Worm (Caenorhabditis elegans) whole organism, L2 larva: ENCODE data around the gene Y57G11C.14.
A peak's percentile ranks its signal among the peaks of the same experiment; 100 is the strongest.

Source experiments
- C34F6.9 ChIP-seq: fragments of 150-350 bp; optimal IDR thresholded peaks from 2 replicates; lab custom pipeline; 2014; ENCODE audit warnings: missing biosample characterization, missing genetic modification characterization
- R02D3.7 ChIP-seq: fragments of 150-350 bp; optimal IDR thresholded peaks from 2 replicates; lab custom pipeline; 2014; ENCODE audit warnings: missing biosample characterization, missing genetic modification characterization
- Y55F3AM.14 ChIP-seq: fragments of 200-800 bp; sonication (Bioruptor generic); optimal IDR thresholded peaks from 2 replicates; lab custom pipeline; 2018; ENCODE audit warnings: mild to moderate bottlenecking, missing genetic modification characterization, missing compliant biosample characterization
- ZK546.5 ChIP-seq: sonication (generic microtip); optimal IDR thresholded peaks from 2 replicates; lab custom pipeline; 2017; ENCODE audit warnings: missing biosample characterization, missing genetic modification characterization
- ama-1 ChIP-seq: fragments of 150-350 bp; optimal IDR thresholded peaks from 2 replicates; lab custom pipeline; 2018; ENCODE audit warnings: inconsistent platforms
- ceh-16 ChIP-seq: fragments of 150-350 bp; optimal IDR thresholded peaks from 2 replicates; lab custom pipeline; 2014; ENCODE audit warnings: missing biosample characterization, missing genetic modification characterization
- ceh-82 ChIP-seq: fragments of 150-350 bp; optimal IDR thresholded peaks from 2 replicates; lab custom pipeline; 2014; ENCODE audit warnings: missing biosample characterization, missing genetic modification characterization
- crh-2 ChIP-seq: sonication (generic microtip); optimal IDR thresholded peaks from 2 replicates; lab custom pipeline; 2017; ENCODE audit warnings: missing biosample characterization, missing genetic modification characterization
- dmd-4 ChIP-seq: sonication (generic microtip); optimal IDR thresholded peaks from 2 replicates; lab custom pipeline; 2017; ENCODE audit warnings: missing biosample characterization, missing genetic modification characterization
- egl-27 ChIP-seq: sonication (generic microtip); optimal IDR thresholded peaks from 3 replicates; lab custom pipeline; 2017; ENCODE audit warnings: missing biosample characterization, missing genetic modification reagents, missing genetic modification characterization
- elt-1 ChIP-seq: fragments of 150-350 bp; optimal IDR thresholded peaks from 2 replicates; lab custom pipeline; 2014; ENCODE audit warnings: missing biosample characterization, missing genetic modification characterization
- fos-1 ChIP-seq: fragments of 150-350 bp; optimal IDR thresholded peaks from 2 replicates; lab custom pipeline; 2014; ENCODE audit warnings: missing biosample characterization, missing genetic modification characterization
- gmeb-1 ChIP-seq: fragments of 150-350 bp; optimal IDR thresholded peaks from 2 replicates; lab custom pipeline; 2014; ENCODE audit warnings: missing biosample characterization, missing genetic modification characterization
- lin-11 ChIP-seq: fragments of 150-350 bp; sonication (generic microtip); optimal IDR thresholded peaks from 2 replicates; lab custom pipeline; 2014; ENCODE audit warnings: missing biosample characterization, missing genetic modification characterization, inconsistent platforms, mixed read lengths
- lsy-2 ChIP-seq, 2 experiments: fragments of 150-350 bp in 1 of 2; sonication (generic microtip) in 1 of 2; optimal IDR thresholded peaks; 2 replicates each; lab custom pipeline; 2014 to 2017; ENCODE audit warnings: missing biosample characterization in 2 of 2, missing genetic modification characterization in 2 of 2
- mab-5 ChIP-seq: fragments of 150-350 bp; optimal IDR thresholded peaks from 2 replicates; lab custom pipeline; 2014; ENCODE audit warnings: missing biosample characterization, missing genetic modification characterization
- mbf-1 ChIP-seq: sonication (generic microtip); optimal IDR thresholded peaks from 2 replicates; lab custom pipeline; 2017; ENCODE audit warnings: missing biosample characterization, missing genetic modification characterization
- mdl-1 ChIP-seq, 2 experiments: fragments of 150-350 bp in 1 of 2; sonication (generic microtip) in 1 of 2; optimal IDR thresholded peaks; 2 replicates each; lab custom pipeline; 2017; ENCODE audit warnings: missing biosample characterization in 2 of 2, missing genetic modification characterization in 2 of 2
- nhr-10 ChIP-seq: sonication (generic microtip); optimal IDR thresholded peaks from 2 replicates; lab custom pipeline; 2017; ENCODE audit warnings: missing biosample characterization, missing genetic modification characterization
- nhr-11 ChIP-seq: fragments of 150-350 bp; optimal IDR thresholded peaks from 2 replicates; lab custom pipeline; 2014; ENCODE audit warnings: missing biosample characterization, missing genetic modification characterization
- nhr-12 ChIP-seq: fragments of 150-350 bp; optimal IDR thresholded peaks from 2 replicates; lab custom pipeline; 2014; ENCODE audit warnings: missing biosample characterization, missing genetic modification characterization
- nhr-129 ChIP-seq: fragments of 150-350 bp; optimal IDR thresholded peaks from 2 replicates; lab custom pipeline; 2014; ENCODE audit warnings: missing biosample characterization, missing genetic modification characterization
- nhr-21 ChIP-seq: fragments of 150-350 bp; optimal IDR thresholded peaks from 2 replicates; lab custom pipeline; 2014; ENCODE audit warnings: missing biosample characterization, missing genetic modification characterization
- nhr-237 ChIP-seq: fragments of 150-350 bp; optimal IDR thresholded peaks from 2 replicates; lab custom pipeline; 2014; ENCODE audit warnings: missing biosample characterization, missing genetic modification characterization
- nhr-25 ChIP-seq: fragments of 150-350 bp; sonication (generic microtip); optimal IDR thresholded peaks from 3 replicates; lab custom pipeline; 2014; ENCODE audit warnings: missing biosample characterization, missing genetic modification characterization
- nhr-77 ChIP-seq: fragments of 150-350 bp; optimal IDR thresholded peaks from 2 replicates; lab custom pipeline; 2014; ENCODE audit warnings: missing biosample characterization, missing genetic modification characterization
- sma-3 ChIP-seq: sonication (generic microtip); optimal IDR thresholded peaks from 2 replicates; lab custom pipeline; 2016; ENCODE audit warnings: missing genetic modification reagents, missing genetic modification characterization, missing compliant biosample characterization
- unc-55 ChIP-seq: fragments of 150-350 bp; sonication (generic microtip); optimal IDR thresholded peaks from 3 replicates; lab custom pipeline; 2014; ENCODE audit warnings: missing biosample characterization, missing genetic modification reagents, missing genetic modification characterization
- unc-62 ChIP-seq: fragments of 150-350 bp; optimal IDR thresholded peaks from 2 replicates; lab custom pipeline; 2014; ENCODE audit warnings: missing biosample characterization, missing genetic modification reagents, missing genetic modification characterization
- zag-1 ChIP-seq: fragments of 150-350 bp; optimal IDR thresholded peaks from 2 replicates; lab custom pipeline; 2014; ENCODE audit warnings: missing biosample characterization, missing genetic modification characterization
- ztf-1 ChIP-seq: fragments of 200-800 bp; sonication (Bioruptor generic); conservative IDR thresholded peaks from 2 replicates; pipeline ENCODE4 v1.3.6; 2022; ENCODE audit warnings: missing genetic modification characterization, missing compliant biosample characterization
- ztf-4 ChIP-seq: fragments of 150-350 bp; optimal IDR thresholded peaks from 2 replicates; lab custom pipeline; 2014; ENCODE audit warnings: missing biosample characterization, missing genetic modification characterization

Gene Y57G11C.14

DNA sequence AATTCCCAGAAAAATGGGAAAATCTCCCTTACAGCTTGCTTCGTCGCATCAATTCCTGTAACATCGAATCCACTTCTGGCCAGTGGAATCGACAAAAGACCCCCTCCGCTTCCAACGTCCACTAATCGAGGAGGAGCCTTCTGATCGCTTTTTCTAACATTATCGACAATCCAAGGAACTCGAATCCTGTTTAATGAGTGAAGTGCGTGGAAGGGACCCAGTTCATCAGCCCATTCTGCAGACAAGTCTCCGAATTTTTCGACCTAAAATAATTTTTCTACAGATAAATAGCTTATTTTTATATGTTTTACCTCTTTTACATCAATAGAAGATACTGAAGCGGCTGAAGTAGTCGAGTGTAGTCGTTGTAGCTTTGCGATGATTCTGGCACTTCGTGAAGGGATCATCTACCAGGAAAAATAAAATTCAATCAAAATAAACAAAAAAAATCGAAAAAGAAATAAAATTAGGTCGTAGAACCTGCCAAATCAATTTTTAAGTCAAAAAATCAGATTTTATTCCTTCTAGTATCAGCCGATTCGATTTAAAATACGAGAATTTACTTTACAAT lies 3.1 kb upstream of the Y57G11C.14 start, which contains the start of gene coq-3:
Gene coq-3, minus strand, starts transcription at position 407 of the 571 bp plus-strand sequence.
- TF ChIP-seq ZK546.5 (tag; lab: Kevin White, UChicago) (no peak), ztf-1 (no peak), fos-1 (tag; lab: Kevin White, UChicago) (no peak), sma-3 (GFP tag; lab: Kevin White, UChicago) (no peak), mbf-1 (tag; lab: Kevin White, UChicago) (no peak), ceh-16 (tag; lab: Kevin White, UChicago) (no peak), ama-1 (lab: Kevin White, UChicago) (no peak), nhr-25 (tag; lab: Kevin White, UChicago) (no peak), gmeb-1 (tag; lab: Kevin White, UChicago) (no peak)

DNA sequence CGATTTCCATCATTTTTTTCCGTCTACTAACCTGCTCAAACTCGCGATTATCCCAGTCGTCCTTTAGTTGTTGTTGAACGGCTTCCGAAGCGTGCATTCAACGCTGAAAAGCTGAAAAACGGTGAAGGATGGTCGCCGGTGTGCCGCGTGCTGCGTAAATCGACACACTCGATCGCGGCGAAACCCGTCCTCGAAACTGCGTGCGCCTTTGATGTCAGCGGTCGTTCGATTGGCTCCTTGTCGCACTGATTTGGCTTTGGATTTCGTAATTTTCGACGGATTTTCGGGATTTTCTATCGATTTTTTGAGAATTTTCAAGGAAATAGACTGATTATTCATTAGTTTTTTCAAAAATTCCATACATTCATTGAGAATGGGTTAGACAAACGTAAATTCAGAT lies 1.8 kb upstream of the Y57G11C.14 start, which contains the start of the genes Y57G11C.1147 and nuo-3:
Gene Y57G11C.1147, minus strand, starts transcription at position 161 of the 400 bp plus-strand sequence.
Gene nuo-3, minus strand, starts transcription at position 191 of the 400 bp plus-strand sequence.
- TF ChIP-seq zag-1 (tag; lab: Kevin White, UChicago) (no peak), ztf-4 (tag; lab: Kevin White, UChicago) (no peak), nhr-12 (tag; lab: Kevin White, UChicago) (no peak), nhr-237 (tag; lab: Kevin White, UChicago) (no peak), nhr-77 (tag; lab: Kevin White, UChicago) (no peak), nhr-10 (tag; lab: Kevin White, UChicago) (no peak), R02D3.7 (tag; lab: Kevin White, UChicago) (peak; percentile 10), mdl-1 (tag; optimal IDR thresholded peaks at IDR 0.05; lab: Kevin White, UChicago) (no peak), dmd-4 (tag; lab: Kevin White, UChicago) (no peak), nhr-11 (tag; lab: Kevin White, UChicago) (no peak), ceh-16 (tag; lab: Kevin White, UChicago) (no peak), mbf-1 (tag; lab: Kevin White, UChicago) (no peak), ceh-82 (tag; lab: Kevin White, UChicago) (no peak), crh-2 (tag; lab: Kevin White, UChicago) (no peak), lin-11 (tag; lab: Kevin White, UChicago) (peak; percentile 3), nhr-129 (tag; lab: Kevin White, UChicago) (peak; percentile 22), unc-55 (GFP tag; lab: Kevin White, UChicago) (peak; percentile 55), C34F6.9 (peak; percentile 22)

DNA sequence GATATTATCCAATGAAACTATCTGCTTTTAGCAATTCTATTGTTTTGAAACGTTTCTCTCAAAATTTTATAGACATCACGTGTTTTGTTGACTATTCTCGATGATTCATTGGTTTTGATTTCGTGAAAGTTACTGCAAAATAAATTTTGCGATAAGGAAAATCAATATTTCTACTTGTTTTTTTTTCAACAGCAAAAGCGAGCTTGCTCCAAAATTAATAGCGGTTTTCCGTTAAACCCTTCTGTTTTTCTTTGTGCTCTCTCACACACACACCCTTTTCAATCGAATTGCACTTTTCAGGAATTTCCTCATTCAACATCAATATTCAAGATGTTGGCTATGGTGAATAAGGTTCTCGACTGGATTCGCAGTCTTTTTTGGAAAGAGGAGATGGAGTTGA lies 1.3 kb upstream of the Y57G11C.14 start, which contains the start of gene arl-8:
Gene arl-8, plus strand, starts transcription at position 301 of the 400 bp plus-strand sequence.
- no peak for TF ChIP-seq mab-5 (tag; lab: Kevin White, UChicago)
- TF ChIP-seq ama-1 (lab: Kevin White, UChicago), result peak; percentile 17

DNA sequence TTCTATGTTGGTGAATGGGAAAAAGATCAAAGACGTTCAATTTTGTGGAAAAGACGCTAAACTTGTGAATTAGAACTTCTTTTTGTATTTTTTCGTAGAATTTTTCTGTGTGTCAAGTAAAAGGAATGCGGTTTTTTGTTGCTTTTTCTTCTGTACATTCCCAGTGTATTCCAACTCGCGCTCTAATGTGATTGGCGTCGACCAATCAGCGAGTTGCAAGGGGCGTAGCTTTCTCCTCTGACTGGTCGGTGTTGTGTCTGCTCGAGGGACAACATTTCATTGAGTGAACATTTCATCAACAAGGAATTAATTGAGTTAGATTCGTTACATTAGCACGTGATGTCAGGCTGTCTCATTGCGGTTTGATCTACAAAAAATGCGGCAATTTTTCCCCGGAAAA lies 1.8 kb downstream of the Y57G11C.14 start:
- TF ChIP-seq ZK546.5 (tag; lab: Kevin White, UChicago) (no peak), unc-55 (GFP tag; lab: Kevin White, UChicago) (no peak), ceh-16 (tag; lab: Kevin White, UChicago) (no peak), dmd-4 (tag; lab: Kevin White, UChicago) (no peak), lsy-2 (tag; optimal IDR thresholded peaks at IDR 0.05; lab: Kevin White, UChicago) (no peak)

DNA sequence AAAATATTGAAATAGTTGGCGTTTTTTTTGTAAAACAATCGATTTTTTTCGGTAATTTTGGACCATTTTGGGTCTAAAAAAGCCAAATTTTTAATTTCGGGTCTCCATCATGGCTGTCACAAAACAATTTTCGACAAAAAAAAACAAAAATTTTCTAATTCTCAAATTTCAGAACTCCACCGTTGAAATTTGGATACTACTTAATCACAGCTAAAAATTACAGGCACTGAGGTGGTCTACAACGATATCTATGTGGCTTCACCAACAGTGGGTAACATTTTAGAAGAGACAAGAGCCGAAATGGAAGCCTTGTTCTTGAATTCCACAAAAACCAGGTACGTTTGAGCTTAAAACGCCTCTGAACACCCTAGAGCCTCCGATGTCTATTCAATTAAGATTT lies 3.2 kb downstream of the Y57G11C.14 start, which contains the start of gene Y57G11C.1142:
Gene Y57G11C.1142, plus strand, starts transcription at position 301 of the 400 bp plus-strand sequence.
- TF ChIP-seq gmeb-1 (tag; lab: Kevin White, UChicago) (no peak), C34F6.9 (no peak), unc-55 (GFP tag; lab: Kevin White, UChicago) (no peak), mab-5 (tag; lab: Kevin White, UChicago) (no peak), ceh-82 (tag; lab: Kevin White, UChicago) (no peak), ztf-4 (tag; lab: Kevin White, UChicago) (no peak), elt-1 (no peak)

DNA sequence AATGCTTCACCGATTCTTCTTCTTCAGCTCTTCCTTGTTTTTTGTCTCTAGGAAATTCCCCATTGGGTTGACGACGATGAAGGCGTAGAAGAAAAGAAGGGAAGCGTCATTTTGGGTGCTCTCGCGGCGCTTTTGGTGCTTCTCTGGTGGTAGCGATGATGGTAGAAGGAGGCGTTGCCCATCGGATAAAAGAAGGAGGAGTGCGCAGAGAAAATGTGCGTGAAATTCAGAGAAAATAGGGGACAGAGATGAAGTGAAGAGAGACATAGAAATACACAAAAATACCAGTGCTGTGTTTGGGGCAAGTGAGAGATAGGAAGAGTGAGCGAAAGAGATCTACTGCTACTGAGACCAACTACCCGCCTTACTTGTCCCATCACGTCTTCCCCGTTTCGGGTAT lies 7.8 kb downstream of the Y57G11C.14 start, which contains the start of gene oig-5:
Gene oig-5, plus strand, starts transcription at position 301 of the 400 bp plus-strand sequence.
- no peak for TF ChIP-seq unc-62
- TF ChIP-seq nhr-10 (tag; lab: Kevin White, UChicago), result no peak
- no peak for TF ChIP-seq ama-1 (lab: Kevin White, UChicago)
- no peak for TF ChIP-seq ztf-4 (tag; lab: Kevin White, UChicago)
- no peak for TF ChIP-seq ceh-82 (tag; lab: Kevin White, UChicago)
- no peak for TF ChIP-seq egl-27 (tag; lab: Kevin White, UChicago)
- TF ChIP-seq nhr-21, result no peak
- TF ChIP-seq ztf-1, result no peak
- TF ChIP-seq Y55F3AM.14 (GFP tag; lab: Kevin White, UChicago), result no peak
- no peak for TF ChIP-seq nhr-129 (tag; lab: Kevin White, UChicago)
